Fruit fly (Drosophila melanogaster) ovary, adult (tissue): Measurements from ENCODE around the gene Tsf2.
A peak's percentile ranks its signal among the peaks of the same experiment; 100 is the strongest.

Experiments
- CG17801 ChIP-seq: fragments of 200-800 bp; optimal IDR thresholded peaks from 2 replicates; lab custom pipeline; 2019; ENCODE audit warnings: missing biosample characterization, mild to moderate bottlenecking, missing genetic modification characterization, moderate library complexity; ENCODE audit not compliant: partially characterized antibody

Gene Tsf2

DNA sequence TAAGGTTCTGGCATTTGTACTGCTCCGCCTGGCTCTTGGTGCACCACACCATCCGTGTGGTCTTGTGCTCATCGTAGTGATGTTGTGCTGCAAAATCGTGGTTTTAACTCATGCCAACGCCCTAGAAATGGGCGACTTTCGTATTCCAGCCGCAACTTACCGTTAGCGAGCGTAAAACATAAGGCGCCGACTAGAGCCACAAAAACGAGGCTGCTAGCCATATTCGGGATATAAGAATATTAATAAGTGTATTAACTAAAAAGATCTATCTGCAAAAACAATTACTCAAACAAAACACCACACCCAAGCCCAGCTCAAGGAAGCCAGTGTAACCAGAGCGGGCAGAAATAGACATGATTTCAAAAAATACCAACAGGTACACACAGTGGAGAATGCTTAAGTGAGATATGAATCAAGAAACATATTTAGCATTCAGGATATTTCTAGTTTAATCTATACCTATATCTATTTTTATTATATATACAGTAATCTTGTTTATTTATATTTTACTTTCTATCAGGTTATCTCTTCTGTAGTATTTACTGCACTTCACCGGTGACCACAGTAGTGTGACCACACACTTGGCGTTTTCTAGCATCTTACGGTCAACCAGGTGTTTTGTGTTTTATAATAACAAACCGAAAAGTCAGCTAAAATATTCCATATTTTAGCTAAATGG, at the start of gene Tsf2, which contains the start of gene CG34242:
Gene Tsf2, minus strand, starts transcription at position 333 of the 679 bp plus-strand sequence.
Gene CG34242, plus strand, starts transcription at position 605 of the 679 bp plus-strand sequence.
- TF ChIP-seq CG17801 (GFP tag; lab: Kevin White, UChicago): peak; percentile 81

DNA sequence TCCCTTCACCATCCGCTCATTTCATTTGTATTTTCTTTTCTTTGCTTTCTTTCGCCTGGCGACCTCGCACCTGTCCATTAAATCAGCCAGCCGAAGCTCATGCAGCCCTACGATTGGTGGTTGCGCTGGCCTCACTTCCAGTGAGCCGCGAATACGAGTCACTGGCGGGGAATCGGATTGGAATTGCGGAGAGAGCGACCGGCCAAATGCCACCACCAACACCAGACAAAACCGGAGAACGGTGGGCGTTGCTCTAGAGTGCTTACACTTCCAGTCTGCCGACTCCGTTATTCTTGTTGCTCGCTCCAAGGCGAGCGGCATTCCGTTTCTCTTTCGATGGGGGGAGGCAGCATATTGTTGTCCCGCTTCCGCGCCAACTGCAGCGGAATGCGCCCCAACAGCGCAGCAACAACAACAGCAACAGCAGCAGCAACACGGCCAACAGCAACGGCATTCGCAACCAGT, 46.7 kb upstream of the Tsf2 start, which contains the start of gene ara:
Gene ara, plus strand, starts transcription at position 461 of the 465 bp plus-strand sequence.
- no peak for TF ChIP-seq CG17801 (GFP tag; lab: Kevin White, UChicago)

dm6 chr3L:12574867-12575266, 41.3 kb upstream of the Tsf2 start:
- no peak for TF ChIP-seq CG17801 (GFP tag; lab: Kevin White, UChicago)

dm6 chr3L:12572366-12572765, 38.8 kb upstream of the Tsf2 start, which contains the start of gene sowah:
Gene sowah (minus strand): TSS chr3L:12572542.
- no peak for TF ChIP-seq CG17801 (GFP tag; lab: Kevin White, UChicago)

- no peak for TF ChIP-seq CG17801 (GFP tag; lab: Kevin White, UChicago)
Measured at dm6 chr3L:12566065-12566730, 32.7 kb upstream of the Tsf2 start.

- no peak for TF ChIP-seq CG17801 (GFP tag; lab: Kevin White, UChicago)
Measured at dm6 chr3L:12565422-12565821, 31.9 kb upstream of the Tsf2 start.

DNA sequence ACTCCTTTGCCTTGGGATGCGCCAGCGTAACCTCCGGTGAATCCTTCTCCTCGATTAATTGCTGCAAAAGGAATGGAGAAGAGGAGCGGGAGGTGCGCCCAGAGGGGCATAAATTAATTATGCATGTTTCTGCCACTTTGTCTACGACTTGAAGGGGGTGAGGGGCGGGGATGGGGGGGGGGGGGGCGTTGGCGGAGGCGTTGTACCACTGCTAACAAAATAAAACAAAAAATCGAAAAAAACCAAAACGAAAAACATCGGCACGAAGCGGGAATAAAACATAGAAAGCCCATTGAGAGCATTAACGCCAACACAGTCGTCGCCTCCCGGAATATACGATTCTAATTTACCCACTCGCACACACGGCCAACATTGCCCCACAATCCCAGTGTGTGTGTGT, 31.5 kb upstream of the Tsf2 start:
- TF ChIP-seq CG17801 (GFP tag; lab: Kevin White, UChicago): no peak

dm6 chr3L:12564284-12564683, 30.8 kb upstream of the Tsf2 start:
- no peak for TF ChIP-seq CG17801 (GFP tag; lab: Kevin White, UChicago)

- TF ChIP-seq CG17801 (GFP tag; lab: Kevin White, UChicago): no peak
Measured at dm6 chr3L:12559273-12559672, 25.7 kb upstream of the Tsf2 start.

dm6 chr3L:12557736-12558135, 24.2 kb upstream of the Tsf2 start:
- TF ChIP-seq CG17801 (GFP tag; lab: Kevin White, UChicago): no peak

dm6 chr3L:12551671-12552070, 18.1 kb upstream of the Tsf2 start:
- no peak for TF ChIP-seq CG17801 (GFP tag; lab: Kevin White, UChicago)

DNA sequence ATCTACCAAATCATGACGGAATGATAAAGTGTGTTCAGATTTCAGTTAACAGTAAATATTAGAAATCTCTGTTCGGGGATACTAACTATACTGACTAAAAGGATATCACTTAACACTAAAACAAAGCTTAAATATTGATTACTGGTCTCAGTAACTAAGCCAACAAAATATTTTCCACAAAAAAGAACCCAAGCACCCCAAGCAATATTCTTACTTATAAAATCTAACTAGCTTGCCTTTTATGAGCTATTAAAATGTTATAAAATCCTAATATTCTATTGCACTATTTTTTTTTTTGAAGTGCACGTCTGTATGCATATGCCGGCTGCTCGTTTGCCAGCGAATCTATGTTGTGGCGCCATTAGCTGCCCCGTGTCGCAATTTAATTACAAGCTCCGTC, 15.9 kb upstream of the Tsf2 start:
- TF ChIP-seq CG17801 (GFP tag; lab: Kevin White, UChicago): no peak

DNA sequence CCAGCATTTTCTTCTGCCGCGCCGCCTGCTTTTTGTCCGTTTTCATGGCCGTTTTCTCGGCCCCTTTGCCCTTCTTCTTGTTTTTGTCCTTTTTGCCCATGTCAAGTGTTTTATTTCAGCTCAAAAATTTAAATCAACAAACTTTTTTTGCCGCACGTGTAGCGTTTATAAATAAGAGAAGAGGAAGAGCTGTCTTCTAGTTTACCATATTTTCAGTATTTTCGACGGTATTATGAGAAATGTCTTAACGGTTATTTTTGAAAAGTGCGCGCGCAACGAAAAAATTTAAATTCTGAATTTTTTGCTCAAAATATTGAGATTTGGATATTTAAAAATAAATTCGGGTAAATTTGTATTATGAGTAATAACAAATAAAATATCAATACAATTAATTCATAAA, 3.6 kb upstream of the Tsf2 start, which contains the start of gene CG4069:
Gene CG4069, minus strand, starts transcription at position 193 of the 400 bp plus-strand sequence.
- TF ChIP-seq CG17801 (GFP tag; lab: Kevin White, UChicago): no peak

dm6 chr3L:12534318-12534717, 794 bp upstream of the Tsf2 start, which contains the start of gene Pmm2:
Gene Pmm2 (plus strand): TSS chr3L:12534590.
- TF ChIP-seq CG17801 (GFP tag; lab: Kevin White, UChicago): peak; percentile 9

dm6 chr3L:12532220-12532619, 1.3 kb downstream of the Tsf2 start:
- no peak for TF ChIP-seq CG17801 (GFP tag; lab: Kevin White, UChicago)

DNA sequence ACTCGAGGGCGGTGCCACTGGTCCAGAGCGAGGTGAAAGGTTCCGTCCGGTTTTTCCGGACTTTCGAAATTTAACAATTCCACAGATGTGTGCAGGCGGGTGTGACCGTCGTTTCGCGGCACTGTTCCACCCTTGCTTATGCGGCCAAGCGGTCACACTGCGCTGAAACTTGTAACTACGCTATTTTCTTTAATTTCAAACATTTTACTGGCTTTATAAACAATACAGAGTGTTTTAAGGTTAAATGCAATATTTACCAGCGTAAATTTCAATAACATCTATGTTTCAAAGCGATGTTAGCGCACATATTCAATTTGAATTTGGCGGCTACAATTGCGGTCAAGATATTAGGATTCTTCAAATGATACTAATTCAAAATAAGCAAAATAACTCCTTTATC, 3.5 kb downstream of the Tsf2 start, which contains the start of gene nst:
Gene nst, minus strand, starts transcription at position 128 of the 400 bp plus-strand sequence.
- no peak for TF ChIP-seq CG17801 (GFP tag; lab: Kevin White, UChicago)
